Fruit fly (Drosophila melanogaster): ENCODE results near the gene Cpr62Bc.

Gene Cpr62Bc

dm6 chr3L:1853277-1853676 lies 11.4 kb upstream of the Cpr62Bc start:
- TF ChIP-seq CG7045 (GFP tag; optimal IDR thresholded peaks at IDR 0.05) (no peak), pad (GFP tag; optimal IDR thresholded peaks at IDR 0.05) (no peak), ovo (GFP tag; optimal IDR thresholded peaks at IDR 0.05) (no peak), Clk (GFP tag; optimal IDR thresholded peaks at IDR 0.05) (no peak), CG33017 (tag; optimal IDR thresholded peaks at IDR 0.05) (no peak), CG11617 (GFP tag; optimal IDR thresholded peaks at IDR 0.05) (no peak), tj (GFP tag; optimal IDR thresholded peaks at IDR 0.05) (no peak), kay (GFP tag; ENCODE audit: borderline replicate concordance) (no peak), Crg-1 (GFP tag; optimal IDR thresholded peaks at IDR 0.05) (no peak), Mnt (GFP tag; optimal IDR thresholded peaks at IDR 0.05) (no peak), Hr96 (GFP tag; optimal IDR thresholded peaks at IDR 0.05) (no peak), bab1 (GFP tag; optimal IDR thresholded peaks at IDR 0.05) (no peak), CG14711 (tag; optimal IDR thresholded peaks at IDR 0.05) (no peak), CG5204 (GFP tag; optimal IDR thresholded peaks at IDR 0.05) (no peak), CG12768 (GFP tag; optimal IDR thresholded peaks at IDR 0.05) (no peak)

- TF ChIP-seq kay (GFP tag; ENCODE audit: borderline replicate concordance) = peak; percentile 5
- no peak for TF ChIP-seq bab1 (GFP tag; optimal IDR thresholded peaks at IDR 0.05)
- no peak for TF ChIP-seq ovo (GFP tag; optimal IDR thresholded peaks at IDR 0.05)
- no peak for TF ChIP-seq Mnt (GFP tag; optimal IDR thresholded peaks at IDR 0.05)
Measured at dm6 chr3L:1850498-1850897, 8.6 kb upstream of the Cpr62Bc start.

dm6 chr3L:1844600-1844999 lies 2.7 kb upstream of the Cpr62Bc start:
- no peak for TF ChIP-seq toe (GFP tag; optimal IDR thresholded peaks at IDR 0.05)
- TF ChIP-seq CG7101 (tag; optimal IDR thresholded peaks at IDR 0.05) = no peak
- TF ChIP-seq CG12768 (GFP tag; optimal IDR thresholded peaks at IDR 0.05) = no peak
- TF ChIP-seq CG11617 (GFP tag; optimal IDR thresholded peaks at IDR 0.05) = no peak
- TF ChIP-seq tj (GFP tag; optimal IDR thresholded peaks at IDR 0.05) = no peak
- no peak for TF ChIP-seq cic (GFP tag; optimal IDR thresholded peaks at IDR 0.05)
- TF ChIP-seq bab1 (GFP tag; optimal IDR thresholded peaks at IDR 0.05) = no peak
- TF ChIP-seq CG1620 (GFP tag; optimal IDR thresholded peaks at IDR 0.05) = no peak
- TF ChIP-seq CG5204 (GFP tag; optimal IDR thresholded peaks at IDR 0.05) = no peak

dm6 chr3L:1835064-1835463 lies 6.8 kb downstream of the Cpr62Bc start, which contains the start of gene Cpr62Bb:
Cpr62Bb (minus strand) TSS chr3L:1835164.
- TF ChIP-seq kay (GFP tag; ENCODE audit: borderline replicate concordance) (no peak), pad (GFP tag; optimal IDR thresholded peaks at IDR 0.05) (no peak), CG14711 (tag; optimal IDR thresholded peaks at IDR 0.05) (no peak), Hr96 (GFP tag; optimal IDR thresholded peaks at IDR 0.05) (no peak), cnc (optimal IDR thresholded peaks at IDR 0.05) (no peak), tj (GFP tag; optimal IDR thresholded peaks at IDR 0.05) (no peak), Clk (GFP tag; optimal IDR thresholded peaks at IDR 0.05) (no peak), toe (GFP tag; optimal IDR thresholded peaks at IDR 0.05) (no peak), CG12768 (GFP tag; optimal IDR thresholded peaks at IDR 0.05) (no peak), CG5204 (GFP tag; optimal IDR thresholded peaks at IDR 0.05) (no peak), CG1620 (GFP tag; optimal IDR thresholded peaks at IDR 0.05) (no peak), bab1 (GFP tag; optimal IDR thresholded peaks at IDR 0.05) (no peak)

dm6 chr3L:1831753-1832268 lies 10.1 kb downstream of the Cpr62Bc start, which contains the start of gene Cpr62Ba:
Cpr62Ba (minus strand) TSS chr3L:1831783.
- TF ChIP-seq kay (GFP tag; ENCODE audit: borderline replicate concordance) (no peak), CG14711 (tag; optimal IDR thresholded peaks at IDR 0.05) (no peak), pad (GFP tag; optimal IDR thresholded peaks at IDR 0.05) (no peak), CG11617 (GFP tag; optimal IDR thresholded peaks at IDR 0.05) (no peak), cnc (optimal IDR thresholded peaks at IDR 0.05) (no peak), Crg-1 (GFP tag; optimal IDR thresholded peaks at IDR 0.05) (no peak), CG1620 (GFP tag; optimal IDR thresholded peaks at IDR 0.05) (no peak), CG12768 (GFP tag; optimal IDR thresholded peaks at IDR 0.05) (no peak), bab1 (GFP tag; optimal IDR thresholded peaks at IDR 0.05) (no peak), CG7045 (GFP tag; optimal IDR thresholded peaks at IDR 0.05) (no peak), CG33017 (tag; optimal IDR thresholded peaks at IDR 0.05) (no peak), Clk (GFP tag; optimal IDR thresholded peaks at IDR 0.05) (no peak), Hr96 (GFP tag; optimal IDR thresholded peaks at IDR 0.05) (no peak), Mnt (GFP tag; optimal IDR thresholded peaks at IDR 0.05) (no peak), CG5204 (GFP tag; optimal IDR thresholded peaks at IDR 0.05) (no peak), CG7101 (tag; optimal IDR thresholded peaks at IDR 0.05) (no peak), cic (GFP tag; optimal IDR thresholded peaks at IDR 0.05) (no peak)

- TF ChIP-seq Clk (GFP tag; optimal IDR thresholded peaks at IDR 0.05) = no peak
- TF ChIP-seq CG14711 (tag; optimal IDR thresholded peaks at IDR 0.05) = no peak
- TF ChIP-seq cic (GFP tag; optimal IDR thresholded peaks at IDR 0.05) = no peak
- no peak for TF ChIP-seq bab1 (GFP tag; optimal IDR thresholded peaks at IDR 0.05)
- TF ChIP-seq Mnt (GFP tag; optimal IDR thresholded peaks at IDR 0.05) = no peak
Measured at dm6 chr3L:1829539-1829938, 12.3 kb downstream of the Cpr62Bc start.

- TF ChIP-seq kay (GFP tag; ENCODE audit: borderline replicate concordance) (no peak), Mnt (GFP tag; optimal IDR thresholded peaks at IDR 0.05) (no peak), cic (GFP tag; optimal IDR thresholded peaks at IDR 0.05) (no peak), CG11617 (GFP tag; optimal IDR thresholded peaks at IDR 0.05) (no peak), ovo (GFP tag; optimal IDR thresholded peaks at IDR 0.05) (no peak), CG12768 (GFP tag; optimal IDR thresholded peaks at IDR 0.05) (no peak), CG33017 (tag; optimal IDR thresholded peaks at IDR 0.05) (no peak), pad (GFP tag; optimal IDR thresholded peaks at IDR 0.05) (no peak), tj (GFP tag; optimal IDR thresholded peaks at IDR 0.05) (no peak), toe (GFP tag; optimal IDR thresholded peaks at IDR 0.05) (no peak), Hr96 (GFP tag; optimal IDR thresholded peaks at IDR 0.05) (no peak), CG1620 (GFP tag; optimal IDR thresholded peaks at IDR 0.05) (no peak), cnc (optimal IDR thresholded peaks at IDR 0.05) (no peak), bab1 (GFP tag; optimal IDR thresholded peaks at IDR 0.05) (no peak), CG7045 (GFP tag; optimal IDR thresholded peaks at IDR 0.05) (no peak), CG14711 (tag; optimal IDR thresholded peaks at IDR 0.05) (no peak)
Measured at dm6 chr3L:1827809-1828371, 14.0 kb downstream of the Cpr62Bc start.

All from whole organism, adult.